Fruit fly (Drosophila melanogaster): ENCODE data around the gene Rat1.

- TF ChIP-seq psq (optimal IDR thresholded peaks at IDR 0.05): no peak
- no peak for TF ChIP-seq ttk (optimal IDR thresholded peaks at IDR 0.05)
- TF ChIP-seq h (optimal IDR thresholded peaks at IDR 0.05): no peak
Observed at dm6 chr2L:6942714-6943113, 34.8 kb downstream of the Rat1 start, which contains the start of gene CG18304.

Measured in Kc167 (cell line).